Fruit fly (Drosophila melanogaster) whole organism: ENCODE results near the gene Tie.

ENCODE experiments used
- Dll ChIP-seq: fragments of >200 bp; optimal IDR thresholded peaks from 2 replicates; lab custom pipeline; 2017
- EcR ChIP-seq, 2 experiments: fragments of >200 bp; optimal IDR thresholded peaks; 2 replicates each; lab custom pipeline; 2017; ENCODE audit warnings: missing biosample characterization in 2 of 2, missing genetic modification characterization in 2 of 2, missing genetic modification reagents in 2 of 2
- pan ChIP-seq: fragments of >200 bp; optimal IDR thresholded peaks from 2 replicates; lab custom pipeline; 2017
- psq ChIP-seq: fragments of >200 bp; optimal IDR thresholded peaks from 2 replicates; lab custom pipeline; 2017
- usp ChIP-seq: fragments of >200 bp; optimal IDR thresholded peaks from 2 replicates; lab custom pipeline; 2017; ENCODE audit warnings: missing biosample characterization, missing genetic modification characterization, mixed read lengths

- TF ChIP-seq pan (no peak), EcR (GFP tag; optimal IDR thresholded peaks at IDR 0.05; lab: Kevin White, UChicago) (no peak), Dll (lab: Kevin White, UChicago) (no peak), usp (GFP tag; lab: Kevin White, UChicago) (no peak), psq (lab: Kevin White, UChicago) (no peak)
These were observed 54.2 kb downstream of the Tie start for dm6 chr3L:4477656-4478254.
